Worm (Caenorhabditis elegans): ENCODE data around the gene C36C9.5.

- TF ChIP-seq klf-2 (GFP tag; conservative IDR thresholded peaks at IDR 0.05) (no peak), ref-1 (GFP tag; conservative IDR thresholded peaks at IDR 0.05) (no peak), T22C8.4 (GFP tag; IDR thresholded peaks at IDR 0.05) (no peak), cog-1 (tag; optimal IDR thresholded peaks at IDR 0.05) (no peak), ztf-29 (GFP tag; IDR thresholded peaks at IDR 0.05) (no peak), flt-1 (GFP tag; IDR thresholded peaks at IDR 0.05) (no peak), med-1 (GFP tag; optimal IDR thresholded peaks at IDR 0.05; ENCODE audit: insufficient read depth) (no peak), ztf-23 (GFP tag; IDR thresholded peaks at IDR 0.05) (no peak)
Measured at ce11 chrX:1703049-1703448, 691 bp downstream of the C36C9.5 start.
